Worm (Caenorhabditis elegans) whole organism, L1 larva: ENCODE results near the gene dhs-31.
A peak's percentile ranks its signal among the peaks of the same experiment; 100 is the strongest.

Experiments used
- C04F5.9 ChIP-seq: sonication (generic microtip); optimal IDR thresholded peaks from 2 replicates; lab custom pipeline; 2016; ENCODE audit warnings: missing genetic modification characterization, missing compliant biosample characterization
- F16B12.6 ChIP-seq: fragments of 150-350 bp; optimal IDR thresholded peaks from 2 replicates; lab custom pipeline; 2014; ENCODE audit warnings: missing biosample characterization, missing genetic modification characterization
- aha-1 ChIP-seq: fragments of 150-350 bp; optimal IDR thresholded peaks from 2 replicates; lab custom pipeline; 2014; ENCODE audit warnings: missing biosample characterization, missing genetic modification characterization
- alr-1 ChIP-seq: fragments of 200-800 bp; sonication (Bioruptor generic); optimal IDR thresholded peaks from 2 replicates; lab custom pipeline; 2018; ENCODE audit warnings: borderline replicate concordance, mild to moderate bottlenecking, missing genetic modification characterization, missing compliant biosample characterization
- ceh-63 ChIP-seq: fragments of 200-800 bp; sonication (Bioruptor generic); optimal IDR thresholded peaks from 2 replicates; lab custom pipeline; 2018; ENCODE audit warnings: mild to moderate bottlenecking, missing genetic modification characterization, missing compliant biosample characterization
- ceh-82 ChIP-seq, 3 experiments: fragments of 150-350 bp in 1 of 3; sonication (generic microtip) in 2 of 3; optimal IDR thresholded peaks; 2 replicates each; lab custom pipeline; 2014 to 2017; ENCODE audit warnings: missing biosample characterization in 3 of 3, missing genetic modification characterization in 3 of 3
- ceh-88 ChIP-seq: fragments of 200-800 bp; sonication (Bioruptor generic); IDR thresholded peaks from 2 replicates; pipeline ENCODE4 v1.3.6; 2022; ENCODE audit warnings: missing genetic modification characterization, missing compliant biosample characterization
- dpl-1 ChIP-seq, 3 experiments: fragments of 150-350 bp in 2 of 3; sonication (generic microtip) in 1 of 3; optimal IDR thresholded peaks; 2 replicates each; lab custom pipeline; 2014 to 2017; ENCODE audit warnings: missing biosample characterization in 3 of 3, missing genetic modification characterization in 3 of 3, missing genetic modification reagents in 3 of 3
- efl-1 ChIP-seq, 4 experiments: fragments of 150-350 bp; optimal IDR thresholded peaks in 3 of 4; peaks in 1 of 4; 1 replicate in 1 of 4; 2 replicates in 3 of 4; lab custom pipeline; 2014; ENCODE audit warnings: missing biosample characterization in 2 of 4, missing genetic modification characterization in 2 of 4, missing genetic modification reagents in 2 of 4
- egl-13 ChIP-seq: sonication (generic microtip); optimal IDR thresholded peaks from 2 replicates; lab custom pipeline; 2016; ENCODE audit warnings: missing genotype, missing genetic modification reagents, missing genetic modification characterization, missing compliant biosample characterization
- elt-3 ChIP-seq, 6 experiments: fragments of 150-350 bp in 1 of 6; sonication (generic microtip); optimal IDR thresholded peaks; 2 replicates each; lab custom pipeline; 2017 to 2018; ENCODE audit warnings: missing biosample characterization in 6 of 6, missing genetic modification characterization in 6 of 6, inconsistent platforms in 1 of 6
- fkh-10 ChIP-seq: sonication (generic microtip); optimal IDR thresholded peaks from 2 replicates; lab custom pipeline; 2017; ENCODE audit warnings: missing biosample characterization, missing genetic modification reagents, missing genetic modification characterization
- fkh-4 ChIP-seq: sonication (generic microtip); optimal IDR thresholded peaks from 2 replicates; lab custom pipeline; 2016; ENCODE audit warnings: missing compliant biosample characterization, missing genetic modification characterization, borderline replicate concordance
- fos-1 ChIP-seq: fragments of 150-350 bp; optimal IDR thresholded peaks from 2 replicates; lab custom pipeline; 2014; ENCODE audit warnings: missing biosample characterization, missing genetic modification characterization
- grh-1 ChIP-seq: fragments of 200-800 bp; sonication (Bioruptor generic); IDR thresholded peaks from 2 replicates; pipeline ENCODE4 v1.3.6; 2022; ENCODE audit warnings: missing genetic modification reagents, missing genetic modification characterization, missing compliant biosample characterization
- hlh-17 ChIP-seq: fragments of 200-800 bp; sonication (Bioruptor generic); optimal IDR thresholded peaks from 2 replicates; lab custom pipeline; 2018; ENCODE audit warnings: missing genetic modification characterization, mild to moderate bottlenecking, missing compliant biosample characterization, moderate library complexity, borderline replicate concordance
- hpl-2 ChIP-seq: fragments of 150-350 bp; optimal IDR thresholded peaks from 2 replicates; lab custom pipeline; 2014; ENCODE audit warnings: missing biosample characterization, missing genetic modification reagents, missing genetic modification characterization
- lin-15B ChIP-seq: fragments of 150-350 bp; sonication (generic microtip); optimal IDR thresholded peaks from 3 replicates; lab custom pipeline; 2014; ENCODE audit warnings: missing biosample characterization, missing genetic modification characterization
- lin-35 ChIP-seq, 2 experiments: fragments of 150-350 bp; optimal IDR thresholded peaks; 2 replicates each; lab custom pipeline; 2014; ENCODE audit warnings: missing biosample characterization in 2 of 2, missing genetic modification characterization in 2 of 2, missing genetic modification reagents in 2 of 2
- lsy-2 ChIP-seq, 2 experiments: fragments of 150-350 bp; optimal IDR thresholded peaks; 2 replicates each; lab custom pipeline; 2014; ENCODE audit warnings: missing biosample characterization in 2 of 2, missing genetic modification characterization in 2 of 2
- mab-9 ChIP-seq: fragments of 200-800 bp; sonication (Bioruptor generic); IDR thresholded peaks from 2 replicates; pipeline ENCODE4 v1.3.6; 2022; ENCODE audit warnings: missing genetic modification reagents, missing genetic modification characterization, missing compliant biosample characterization
- mdl-1 ChIP-seq, 2 experiments: fragments of 150-350 bp; optimal IDR thresholded peaks; 2 replicates each; lab custom pipeline; 2014 to 2017; ENCODE audit warnings: missing biosample characterization in 2 of 2, missing genetic modification characterization in 2 of 2, inconsistent platforms in 1 of 2
- nhr-11 ChIP-seq: fragments of 150-350 bp; optimal IDR thresholded peaks from 2 replicates; lab custom pipeline; 2014; ENCODE audit warnings: missing biosample characterization, missing genetic modification characterization
- nhr-20 ChIP-seq: sonication (generic microtip); optimal IDR thresholded peaks from 2 replicates; lab custom pipeline; 2016; ENCODE audit warnings: mild to moderate bottlenecking, missing genetic modification characterization, missing compliant biosample characterization
- nhr-47 ChIP-seq: sonication (generic microtip); optimal IDR thresholded peaks from 2 replicates; lab custom pipeline; 2016; ENCODE audit warnings: mild to moderate bottlenecking, missing genetic modification characterization, moderate library complexity, missing compliant biosample characterization
- nhr-71 ChIP-seq: sonication (generic microtip); optimal IDR thresholded peaks from 2 replicates; lab custom pipeline; 2016; ENCODE audit warnings: mild to moderate bottlenecking, missing genetic modification characterization, moderate library complexity, missing compliant biosample characterization
- nhr-76 ChIP-seq: sonication (generic microtip); optimal IDR thresholded peaks from 2 replicates; lab custom pipeline; 2017; ENCODE audit warnings: missing biosample characterization, missing genetic modification characterization
- nhr-77 ChIP-seq: fragments of 150-350 bp; optimal IDR thresholded peaks from 2 replicates; lab custom pipeline; 2014; ENCODE audit warnings: missing biosample characterization, missing genetic modification characterization
- nhr-85 ChIP-seq: sonication (generic microtip); peaks from one replicate; lab custom pipeline; 2016; ENCODE audit warnings: missing genetic modification characterization, inconsistent platforms, missing compliant biosample characterization
- skn-1 ChIP-seq: fragments of 150-350 bp; optimal IDR thresholded peaks from 2 replicates; lab custom pipeline; 2014; ENCODE audit warnings: missing biosample characterization, missing genetic modification characterization
- snu-23 ChIP-seq: sonication (generic microtip); optimal IDR thresholded peaks from 2 replicates; lab custom pipeline; 2016; ENCODE audit warnings: missing genetic modification characterization, missing compliant biosample characterization
- sptf-1 ChIP-seq: fragments of 150-350 bp; optimal IDR thresholded peaks from 2 replicates; lab custom pipeline; 2014; ENCODE audit warnings: missing biosample characterization, missing genetic modification characterization
- sup-37 ChIP-seq: fragments of 200-800 bp; sonication (Bioruptor generic); optimal IDR thresholded peaks from 2 replicates; lab custom pipeline; 2018; ENCODE audit warnings: mild to moderate bottlenecking, missing genetic modification characterization, missing compliant biosample characterization
- tlp-1 ChIP-seq: fragments of 150-350 bp; optimal IDR thresholded peaks from 2 replicates; lab custom pipeline; 2014; ENCODE audit warnings: missing biosample characterization, missing genetic modification characterization
- unc-30 ChIP-seq: sonication (generic microtip); optimal IDR thresholded peaks from 2 replicates; lab custom pipeline; 2017; ENCODE audit warnings: missing biosample characterization, missing genetic modification characterization
- unc-62 ChIP-seq: fragments of 150-350 bp; optimal IDR thresholded peaks from 2 replicates; lab custom pipeline; 2014; ENCODE audit warnings: missing biosample characterization, missing genetic modification reagents, missing genetic modification characterization
- xbp-1 ChIP-seq: sonication (generic microtip); optimal IDR thresholded peaks from 2 replicates; lab custom pipeline; 2016; ENCODE audit warnings: missing genetic modification characterization, missing compliant biosample characterization
- zag-1 ChIP-seq: fragments of 150-350 bp; optimal IDR thresholded peaks from 2 replicates; lab custom pipeline; 2014; ENCODE audit warnings: missing biosample characterization, missing genetic modification characterization

Gene dhs-31

DNA sequence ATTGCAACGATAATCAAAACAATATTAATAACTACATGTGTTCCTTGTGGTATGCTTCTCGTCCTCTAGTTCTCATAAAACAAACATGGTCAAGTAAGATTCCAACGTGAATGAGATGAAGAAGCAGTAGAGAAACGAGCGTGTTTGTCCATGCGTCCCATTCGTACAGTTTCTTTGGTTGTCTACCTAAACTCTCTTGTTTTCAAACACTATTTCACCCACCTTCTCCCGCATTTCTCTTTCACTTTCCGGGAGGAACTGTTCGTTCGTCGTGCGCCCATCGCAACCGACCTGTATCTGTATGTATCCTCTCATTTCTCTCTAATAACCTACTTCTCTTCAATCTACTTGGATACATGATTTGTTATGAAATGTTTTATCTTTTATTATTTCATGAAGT is 32.9 kb downstream of the dhs-31 start (continued):
- TF ChIP-seq fos-1 (tag; lab: Kevin White, UChicago), result no peak
- no peak for TF ChIP-seq ceh-63
- no peak for TF ChIP-seq sup-37 (GFP tag; lab: Kevin White, UChicago)
- TF ChIP-seq alr-1 (tag; lab: Kevin White, UChicago), result no peak
- peak; percentile 5 for TF ChIP-seq nhr-20 (tag; lab: Kevin White, UChicago)
- TF ChIP-seq tlp-1 (tag; lab: Kevin White, UChicago), result no peak
- peak in 2 of 6 experiments; percentile 32 to 67 for TF ChIP-seq elt-3 (tag; optimal IDR thresholded peaks at IDR 0.05; lab: Kevin White, UChicago)
- TF ChIP-seq xbp-1, result no peak
- no peak for TF ChIP-seq sptf-1 (tag; lab: Kevin White, UChicago)
- no peak for TF ChIP-seq nhr-77 (tag; lab: Kevin White, UChicago)

ce11 chrIV:10006792-10007191 is 33.9 kb downstream of the dhs-31 start, which contains the start of gene C47E12.13:
Gene C47E12.13, minus strand, starts transcription at chrIV:10006892.
- TF ChIP-seq nhr-85 (tag; lab: Kevin White, UChicago), result no peak
- no peak for TF ChIP-seq zag-1
- TF ChIP-seq hpl-2 (GFP tag; lab: Kevin White, UChicago), result no peak
- TF ChIP-seq C04F5.9 (tag; lab: Kevin White, UChicago), result no peak
- no peak for TF ChIP-seq aha-1 (tag; lab: Kevin White, UChicago)
- TF ChIP-seq ceh-88 (GFP tag; lab: Robert Waterston, UW), result no peak
- no peak for TF ChIP-seq hlh-17
- no peak for TF ChIP-seq snu-23
- no peak for TF ChIP-seq mab-9 (GFP tag; lab: Robert Waterston, UW)
- TF ChIP-seq alr-1 (tag; lab: Kevin White, UChicago), result no peak
- TF ChIP-seq nhr-11 (tag; lab: Kevin White, UChicago), result no peak
- TF ChIP-seq nhr-76 (tag; lab: Kevin White, UChicago), result no peak
- no peak for TF ChIP-seq lin-15B (tag; lab: Kevin White, UChicago)
- TF ChIP-seq grh-1, result no peak

- TF ChIP-seq mdl-1 (tag; optimal IDR thresholded peaks at IDR 0.05; lab: Kevin White, UChicago) (peak in 1 of 2 experiments; percentile 12), fkh-10 (no peak), dpl-1 (GFP tag; optimal IDR thresholded peaks at IDR 0.05; lab: Kevin White, UChicago) (peak in 2 of 3 experiments; percentile 11 to 46), nhr-20 (tag; lab: Kevin White, UChicago) (no peak), snu-23 (peak; percentile 37), skn-1 (peak; percentile 82), nhr-47 (tag; lab: Kevin White, UChicago) (peak; percentile 22), nhr-11 (tag; lab: Kevin White, UChicago) (no peak), ceh-82 (tag; optimal IDR thresholded peaks at IDR 0.05; lab: Kevin White, UChicago) (peak in 1 of 3 experiments; percentile 24), nhr-71 (tag; lab: Kevin White, UChicago) (peak; percentile 9), unc-30 (tag; lab: Kevin White, UChicago) (no peak), lsy-2 (tag; optimal IDR thresholded peaks at IDR 0.05; lab: Kevin White, UChicago) (peak; percentile 81 to 96), efl-1 (optimal IDR thresholded peaks at IDR 0.05; lab: Kevin White, UChicago) (peak; percentile 37 to 44), efl-1 (GFP tag; optimal IDR thresholded peaks at IDR 0.05 in 1 of 2; lab: Kevin White, UChicago) (peak; percentile 27 to 94), unc-62 (no peak), fkh-4 (tag; lab: Kevin White, UChicago) (no peak), lin-15B (tag; lab: Kevin White, UChicago) (peak; percentile 20), lin-35 (GFP tag; optimal IDR thresholded peaks at IDR 0.05; lab: Kevin White, UChicago) (peak; percentile 31 to 47), F16B12.6 (peak; percentile 87), egl-13 (tag; lab: Kevin White, UChicago) (no peak)
Observed at ce11 chrIV:10003372-10003771, 37.3 kb downstream of the dhs-31 start, which contains the start of the genes C47E12.2 and sars-1. Gene C47E12.2, minus strand, starts transcription at chrIV:10003502. Gene sars-1, plus strand, starts transcription at chrIV:10003726.
